Fruit fly (Drosophila melanogaster): Measurements from ENCODE around the gene CG7054.

- TF ChIP-seq acj6 (GFP tag; optimal IDR thresholded peaks at IDR 0.05) (peak; percentile 60), Met (GFP tag; optimal IDR thresholded peaks at IDR 0.05) (peak; percentile 69), CG6854 (GFP tag; optimal IDR thresholded peaks at IDR 0.05) (peak; percentile 15), CG34406 (GFP tag; optimal IDR thresholded peaks at IDR 0.05) (peak; percentile 66), lz (GFP tag; optimal IDR thresholded peaks at IDR 0.05) (peak; percentile 60), CG11762 (GFP tag; optimal IDR thresholded peaks at IDR 0.05; ENCODE audit: insufficient read depth) (no peak)
Measured at dm6 chr3R:22423996-22424395, 40.8 kb upstream of the CG7054 start.

All from whole organism, prepupa.